Worm (Caenorhabditis elegans): ENCODE data around the gene ufbp-1.
A peak's percentile ranks its signal among the peaks of the same experiment; 100 is the strongest.

ce11 chrIII:8490254-8490653, 46.8 kb upstream of the ufbp-1 start, which contains the start of the genes ess-2 and F42H10.2:
- no peak for TF ChIP-seq snpc-4 (tag; optimal IDR thresholded peaks at IDR 0.05)
- no peak for TF ChIP-seq ham-2 (GFP tag; optimal IDR thresholded peaks at IDR 0.05)
- peak; percentile 23 for TF ChIP-seq ces-1 (GFP tag; optimal IDR thresholded peaks at IDR 0.05)
- no peak for TF ChIP-seq ztf-11 (tag; optimal IDR thresholded peaks at IDR 0.05)
- peak; percentile 23 for TF ChIP-seq lsy-2 (tag; optimal IDR thresholded peaks at IDR 0.05)
- TF ChIP-seq mep-1 (tag; optimal IDR thresholded peaks at IDR 0.05), result peak; percentile 5
- no peak for TF ChIP-seq nhr-12 (tag; optimal IDR thresholded peaks at IDR 0.05)
